Worm (Caenorhabditis elegans): Measurements from ENCODE around the gene try-13.

ce11 chrV:7454236-7454635 is 14.3 kb downstream of the try-13 start, which contains the start of gene try-8:
- TF ChIP-seq hlh-13 (GFP tag; optimal IDR thresholded peaks at IDR 0.05) (no peak), elt-4 (tag; optimal IDR thresholded peaks at IDR 0.05) (no peak), rnt-1 (tag; optimal IDR thresholded peaks at IDR 0.05) (no peak), ama-1 (optimal IDR thresholded peaks at IDR 0.05) (no peak), tbx-2 (tag; optimal IDR thresholded peaks at IDR 0.05) (no peak), tbx-7 (tag; optimal IDR thresholded peaks at IDR 0.05) (no peak), nhr-11 (tag; optimal IDR thresholded peaks at IDR 0.05) (no peak), fax-1 (tag; optimal IDR thresholded peaks at IDR 0.05) (no peak), pha-4 (tag; optimal IDR thresholded peaks at IDR 0.05) (no peak), hlh-6 (tag; optimal IDR thresholded peaks at IDR 0.05) (no peak), T23F11.4 (GFP tag; optimal IDR thresholded peaks at IDR 0.05) (no peak), ceh-30 (tag; optimal IDR thresholded peaks at IDR 0.05) (no peak), sox-4 (tag; optimal IDR thresholded peaks at IDR 0.05) (no peak)
